Fruit fly (Drosophila melanogaster) whole organism, embryonic: ENCODE results near the gene pigs.

Experiments used
- Asciz ChIP-seq: fragments of 200-800 bp; sonication (Bioruptor generic); optimal IDR thresholded peaks from 2 replicates; lab custom pipeline; 2017; ENCODE audit warnings: missing biosample characterization, mild to moderate bottlenecking, missing genetic modification characterization, missing genetic modification reagents
- Atf3 ChIP-seq: fragments of 200-800 bp; sonication (Bioruptor generic); optimal IDR thresholded peaks from 3 replicates; lab custom pipeline; 2016; ENCODE audit warnings: missing biosample characterization, missing genetic modification characterization
- Awh ChIP-seq: fragments of 200-800 bp; sonication (Bioruptor generic); IDR thresholded peaks from 2 replicates; pipeline ENCODE4, ENCODE4 v1.3.6; 2022; ENCODE audit warnings: missing biosample characterization, missing genetic modification characterization
- C15 ChIP-seq: fragments of 200-800 bp; sonication (Bioruptor generic); IDR thresholded peaks from 3 replicates; pipeline ENCODE4 v1.3.6; 2022; ENCODE audit warnings: missing biosample characterization, missing genetic modification characterization
- CG10147 ChIP-seq: fragments of 200-800 bp; sonication (Bioruptor generic); optimal IDR thresholded peaks from 2 replicates; lab custom pipeline; 2019; ENCODE audit warnings: missing biosample characterization, mild to moderate bottlenecking, missing genetic modification characterization, moderate library complexity
- CG10209 ChIP-seq: fragments of 200-800 bp; sonication (Bioruptor generic); optimal IDR thresholded peaks from 3 replicates; lab custom pipeline; 2017; ENCODE audit warnings: missing biosample characterization, mild to moderate bottlenecking, missing genetic modification characterization, missing genetic modification reagents
- CG10431 ChIP-seq: fragments of 200-800 bp; sonication (Bioruptor generic); optimal IDR thresholded peaks from 3 replicates; lab custom pipeline; 2018; ENCODE audit warnings: missing biosample characterization, mild to moderate bottlenecking, missing genetic modification characterization
- CG11398 ChIP-seq: fragments of 200-800 bp; sonication (Bioruptor generic); optimal IDR thresholded peaks from 2 replicates; lab custom pipeline; 2016; ENCODE audit warnings: missing biosample characterization, missing genetic modification characterization
- CG11504 ChIP-seq: fragments of 200-800 bp; sonication (Bioruptor generic); optimal IDR thresholded peaks from 3 replicates; lab custom pipeline; 2019; ENCODE audit warnings: missing biosample characterization, mild to moderate bottlenecking, missing genetic modification characterization, moderate library complexity
- CG12104 ChIP-seq: fragments of 200-800 bp; sonication (Bioruptor generic); optimal IDR thresholded peaks from 3 replicates; lab custom pipeline; 2016; ENCODE audit warnings: missing biosample characterization, missing genetic modification characterization
- CG14441 ChIP-seq: fragments of 200-800 bp; sonication (Bioruptor generic); IDR thresholded peaks from 2 replicates; pipeline ENCODE4 v1.3.6; 2022; ENCODE audit warnings: missing biosample characterization, missing genetic modification characterization
- CG17829 ChIP-seq: fragments of 200-800 bp; optimal IDR thresholded peaks from 2 replicates; lab custom pipeline; 2019; ENCODE audit warnings: missing biosample characterization, mild to moderate bottlenecking, missing genetic modification characterization, moderate library complexity
- CG2875 ChIP-seq: fragments of 200-800 bp; sonication (Bioruptor generic); optimal IDR thresholded peaks from 2 replicates; lab custom pipeline; 2017; ENCODE audit warnings: missing biosample characterization, mild to moderate bottlenecking, missing genetic modification characterization, missing genetic modification reagents
- CG30020 ChIP-seq: fragments of 200-800 bp; optimal IDR thresholded peaks from 2 replicates; lab custom pipeline; 2019; ENCODE audit warnings: missing biosample characterization, mild to moderate bottlenecking, missing genetic modification characterization, moderate library complexity
- CG33213 ChIP-seq: fragments of 200-800 bp; sonication (Bioruptor generic); optimal IDR thresholded peaks from 3 replicates; lab custom pipeline; 2016; ENCODE audit warnings: missing biosample characterization, missing genetic modification characterization
- CG3407 ChIP-seq: fragments of 200-800 bp; sonication (Bioruptor generic); optimal IDR thresholded peaks from 2 replicates; lab custom pipeline; 2018; ENCODE audit warnings: missing biosample characterization, mild to moderate bottlenecking, missing genetic modification characterization
- CG3726 ChIP-seq: fragments of 200-800 bp; sonication (Bioruptor generic); IDR thresholded peaks from 3 replicates; pipeline ENCODE4, ENCODE4 v1.3.6; 2022; ENCODE audit warnings: missing biosample characterization, missing genetic modification characterization
- CG3847 ChIP-seq: fragments of 200-800 bp; sonication (Bioruptor generic); IDR thresholded peaks from 2 replicates; pipeline ENCODE4 v1.3.6; 2022; ENCODE audit warnings: missing biosample characterization, missing genetic modification characterization
- CG3995 ChIP-seq: fragments of 200-800 bp; sonication (Bioruptor generic); optimal IDR thresholded peaks from 3 replicates; lab custom pipeline; 2016; ENCODE audit warnings: missing biosample characterization, missing genetic modification characterization
- CG42726 ChIP-seq: fragments of 200-800 bp; sonication (Bioruptor generic); IDR thresholded peaks from 2 replicates; pipeline ENCODE4 v1.3.6; 2022; ENCODE audit warnings: missing biosample characterization, missing genetic modification characterization; ENCODE audit not compliant: partially characterized antibody
- CG4328 ChIP-seq: fragments of 200-800 bp; sonication (Bioruptor generic); optimal IDR thresholded peaks from 3 replicates; lab custom pipeline; 2017; ENCODE audit warnings: missing biosample characterization, missing genetic modification reagents, missing genetic modification characterization
- CG43689 ChIP-seq: fragments of 200-800 bp; sonication (Bioruptor generic); IDR thresholded peaks from 2 replicates; pipeline ENCODE4 v1.3.6; 2022; ENCODE audit warnings: missing biosample characterization, missing genetic modification characterization
- CG7839 ChIP-seq: fragments of 200-800 bp; sonication (Bioruptor generic); optimal IDR thresholded peaks from 3 replicates; lab custom pipeline; 2018; ENCODE audit warnings: missing biosample characterization, mild to moderate bottlenecking, missing genetic modification characterization, moderate library complexity
- CG8359 ChIP-seq: fragments of 200-800 bp; sonication (Bioruptor generic); optimal IDR thresholded peaks from 2 replicates; lab custom pipeline; 2017; ENCODE audit warnings: missing biosample characterization, mild to moderate bottlenecking, missing genetic modification characterization, borderline replicate concordance
- CG9437 ChIP-seq: fragments of 200-800 bp; sonication (Bioruptor generic); optimal IDR thresholded peaks from 2 replicates; lab custom pipeline; 2018; ENCODE audit warnings: missing biosample characterization, mild to moderate bottlenecking, missing genetic modification characterization
- CG9817 ChIP-seq: fragments of 200-800 bp; sonication (Bioruptor generic); optimal IDR thresholded peaks from 2 replicates; lab custom pipeline; 2018; ENCODE audit warnings: missing biosample characterization, mild to moderate bottlenecking, missing genetic modification characterization, moderate library complexity
- Deaf1 ChIP-seq: fragments of 200-800 bp; optimal IDR thresholded peaks from 3 replicates; lab custom pipeline; 2019; ENCODE audit warnings: missing biosample characterization, mild to moderate bottlenecking, missing genetic modification characterization, moderate library complexity
- Dref ChIP-seq: fragments of 200-800 bp; sonication (Bioruptor generic); IDR thresholded peaks from 2 replicates; pipeline ENCODE4 v1.3.6; 2022; ENCODE audit warnings: missing biosample characterization, missing genetic modification characterization
- Hmr ChIP-seq: fragments of 200-800 bp; sonication (Bioruptor generic); optimal IDR thresholded peaks from 3 replicates; lab custom pipeline; 2017; ENCODE audit warnings: mild to moderate bottlenecking, missing biosample characterization, missing genetic modification reagents, missing genetic modification characterization
- Hr3 ChIP-seq: fragments of 200-800 bp; sonication (Bioruptor generic); optimal IDR thresholded peaks from 3 replicates; lab custom pipeline; 2016; ENCODE audit warnings: missing biosample characterization, missing genetic modification characterization
- Hr51 ChIP-seq, 2 experiments: fragments of 200-800 bp; sonication (Bioruptor generic); optimal IDR thresholded peaks; 2 replicates in 1 of 2; 3 replicates in 1 of 2; lab custom pipeline; 2016 to 2018; ENCODE audit warnings: missing biosample characterization in 2 of 2, missing genetic modification characterization in 2 of 2, mild to moderate bottlenecking in 1 of 2, moderate library complexity in 1 of 2
- Med ChIP-seq: fragments of 200-800 bp; sonication (Bioruptor generic); peaks from one replicate; lab custom pipeline; 2016; ENCODE audit warnings: missing biosample characterization, missing genetic modification characterization, mild to moderate bottlenecking, inconsistent platforms, moderate library complexity
- Nf-YA ChIP-seq: fragments of 200-800 bp; sonication (Bioruptor generic); IDR thresholded peaks from 2 replicates; pipeline ENCODE4 v1.3.6; 2022; ENCODE audit warnings: missing biosample characterization, missing genetic modification characterization
- NfI ChIP-seq: fragments of 200-800 bp; sonication (Bioruptor generic); optimal IDR thresholded peaks from 3 replicates; lab custom pipeline; 2018; ENCODE audit warnings: missing biosample characterization, mild to moderate bottlenecking, missing genetic modification characterization, moderate library complexity
- Pdp1 ChIP-seq, 2 experiments: fragments of 200-800 bp; sonication (Bioruptor generic); optimal IDR thresholded peaks; 3 replicates each; lab custom pipeline; 2016; ENCODE audit warnings: missing biosample characterization in 2 of 2, missing genetic modification characterization in 2 of 2, mild to moderate bottlenecking in 1 of 2, moderate library complexity in 1 of 2
- Rx ChIP-seq: fragments of 200-800 bp; sonication (Bioruptor generic); IDR thresholded peaks from 2 replicates; pipeline ENCODE4 v1.3.6; 2022; ENCODE audit warnings: missing biosample characterization, missing genetic modification characterization
- Scr ChIP-seq: fragments of 200-800 bp; sonication (Bioruptor generic); IDR thresholded peaks from 2 replicates; pipeline ENCODE4 v1.3.6; 2022; ENCODE audit warnings: missing biosample characterization, missing genetic modification characterization; ENCODE audit not compliant: partially characterized antibody
- abd-A ChIP-seq: fragments of 200-800 bp; sonication (Bioruptor generic); optimal IDR thresholded peaks from 3 replicates; lab custom pipeline; 2019; ENCODE audit warnings: missing biosample characterization, mild to moderate bottlenecking, missing genetic modification characterization, moderate library complexity
- ara ChIP-seq: fragments of 200-800 bp; sonication (Bioruptor generic); IDR thresholded peaks from 2 replicates; pipeline ENCODE4 v1.3.6; 2022; ENCODE audit warnings: missing biosample characterization, missing genetic modification characterization
- ase ChIP-seq: fragments of 200-800 bp; sonication (Bioruptor generic); IDR thresholded peaks from 3 replicates; pipeline ENCODE4 v1.3.6; 2022; ENCODE audit warnings: missing biosample characterization, missing genetic modification characterization
- bcd ChIP-seq: fragments of 200-800 bp; sonication (Bioruptor generic); optimal IDR thresholded peaks from 2 replicates; lab custom pipeline; 2017; ENCODE audit warnings: missing biosample characterization, mild to moderate bottlenecking, missing genetic modification characterization
- cad ChIP-seq: fragments of >200 bp; optimal IDR thresholded peaks from 2 replicates; lab custom pipeline; 2017; ENCODE audit warnings: missing biosample characterization, missing genetic modification characterization
- kay ChIP-seq: fragments of 200-800 bp; sonication (Bioruptor generic); optimal IDR thresholded peaks from 2 replicates; lab custom pipeline; 2016; ENCODE audit warnings: missing biosample characterization, missing genetic modification characterization
- lilli ChIP-seq: fragments of 200-800 bp; sonication (Bioruptor generic); optimal IDR thresholded peaks from 3 replicates; lab custom pipeline; 2016; ENCODE audit warnings: missing biosample characterization, missing genetic modification characterization
- psq ChIP-seq: fragments of 200-800 bp; sonication (Bioruptor generic); optimal IDR thresholded peaks from 2 replicates; lab custom pipeline; 2017; ENCODE audit warnings: missing biosample characterization, missing genetic modification characterization
- pum ChIP-seq: fragments of 200-800 bp; sonication (Bioruptor generic); optimal IDR thresholded peaks from 2 replicates; lab custom pipeline; 2016; ENCODE audit warnings: missing biosample characterization, missing genetic modification characterization
- repo ChIP-seq: fragments of 200-800 bp; sonication (Bioruptor generic); optimal IDR thresholded peaks from 2 replicates; lab custom pipeline; 2016; ENCODE audit warnings: missing biosample characterization, missing genetic modification characterization
- sd ChIP-seq: fragments of 200-800 bp; sonication (Bioruptor generic); optimal IDR thresholded peaks from 3 replicates; lab custom pipeline; 2018; ENCODE audit warnings: missing biosample characterization, mild to moderate bottlenecking, missing genetic modification characterization, moderate library complexity
- sima ChIP-seq: fragments of 200-800 bp; sonication (Bioruptor generic); optimal IDR thresholded peaks from 2 replicates; lab custom pipeline; 2016; ENCODE audit warnings: missing biosample characterization, missing genetic modification characterization
- unc-4 ChIP-seq: fragments of 200-800 bp; sonication (Bioruptor generic); IDR thresholded peaks from 2 replicates; pipeline ENCODE4 v1.3.6; 2022; ENCODE audit warnings: missing biosample characterization, missing genetic modification characterization; ENCODE audit not compliant: partially characterized antibody

Gene pigs

DNA sequence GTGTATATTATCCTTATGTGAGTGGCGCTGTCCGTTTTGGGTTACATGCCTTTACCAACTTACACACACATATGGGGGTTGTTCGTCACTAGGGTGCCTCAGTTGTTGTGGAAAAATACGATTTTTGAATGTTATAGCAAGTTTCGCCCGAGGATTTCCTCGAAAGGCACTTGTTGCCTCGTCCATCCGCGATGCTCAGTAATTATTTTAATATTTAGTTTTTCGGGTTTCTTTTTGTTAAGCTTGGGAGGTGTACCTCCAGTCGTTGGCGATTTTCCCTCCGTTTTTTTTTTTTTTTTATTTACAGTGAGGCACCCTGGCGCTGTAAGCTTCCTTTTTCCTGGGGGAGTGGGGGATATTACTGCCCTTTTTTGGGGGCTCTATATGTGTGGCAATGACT lies 96.6 kb downstream of the pigs start (continued):
- TF ChIP-seq kay (peak; percentile 29), repo (no peak), cad (GFP tag; lab: Kevin White, UChicago) (no peak), bcd (GFP tag; lab: Kevin White, UChicago) (peak; percentile 65), NfI (peak; percentile 72), lilli (GFP tag; lab: Kevin White, UChicago) (peak; percentile 78), CG8359 (GFP tag; lab: Kevin White, UChicago) (no peak), ase (GFP tag; lab: Robert Waterston, UW) (peak; percentile 50; the same call in 1 of the 3 replicates), sima (GFP tag; lab: Kevin White, UChicago) (no peak), CG30020 (tag; lab: Kevin White, UChicago) (no peak), Dref (GFP tag; lab: Robert Waterston, UW) (no peak), CG3726 (GFP tag; lab: Robert Waterston, UW) (peak; percentile 46; the same call in 1 of the 3 replicates), C15 (no peak), CG4328 (GFP tag; lab: Kevin White, UChicago) (peak; percentile 72), pum (GFP tag; lab: Kevin White, UChicago) (peak; percentile 19), Med (GFP tag; lab: Kevin White, UChicago) (peak; percentile 86), CG9817 (tag; lab: Kevin White, UChicago) (peak; percentile 51), Scr (GFP tag; lab: Robert Waterston, UW) (no peak), psq (GFP tag; lab: Kevin White, UChicago) (peak; percentile 4), CG12104 (GFP tag; lab: Kevin White, UChicago) (peak; percentile 44), Hr3 (GFP tag; lab: Kevin White, UChicago) (peak; percentile 24), CG43689 (GFP tag; lab: Robert Waterston, UW) (0 out of 2 replicates have a peak, but pooled peaks have one; percentile 21), unc-4 (GFP tag; lab: Robert Waterston, UW) (no peak), Hmr (GFP tag; lab: Kevin White, UChicago) (peak; percentile 87), CG10147 (GFP tag; lab: Kevin White, UChicago) (peak; percentile 79), CG42726 (GFP tag; lab: Robert Waterston, UW) (no peak), sd (peak; percentile 17), CG3995 (GFP tag; lab: Kevin White, UChicago) (no peak), CG11398 (GFP tag; lab: Kevin White, UChicago) (peak; percentile 39), Rx (GFP tag; lab: Robert Waterston, UW) (peak; percentile 64), CG3847 (GFP tag; lab: Robert Waterston, UW) (peak; percentile 59; the same call in 1 of the 2 replicates), Deaf1 (tag; lab: Kevin White, UChicago) (peak; percentile 27), CG10209 (GFP tag; lab: Kevin White, UChicago) (peak; percentile 53), Awh (GFP tag; lab: Robert Waterston, UW) (0 out of 2 replicates have a peak, but pooled peaks have one; percentile 42), Pdp1 (GFP tag; optimal IDR thresholded peaks at IDR 0.05; lab: Kevin White, UChicago) (peak; percentile 36 to 56), Atf3 (peak; percentile 9), CG33213 (no peak), abd-A (tag; lab: Kevin White, UChicago) (peak; percentile 61), CG3407 (GFP tag; lab: Kevin White, UChicago) (peak; percentile 16), CG7839 (tag; lab: Kevin White, UChicago) (peak; percentile 71), Hr51 (GFP tag; optimal IDR thresholded peaks at IDR 0.05; lab: Kevin White, UChicago) (peak; percentile 32 to 71), Asciz (peak; percentile 46), ara (GFP tag; lab: Robert Waterston, UW) (peak; percentile 65; the same call in 1 of the 2 replicates), CG9437 (GFP tag; lab: Kevin White, UChicago) (peak; percentile 46), CG10431 (GFP tag; lab: Kevin White, UChicago) (peak; percentile 48), CG17829 (tag; lab: Kevin White, UChicago) (peak; percentile 53), Nf-YA (GFP tag; lab: Robert Waterston, UW) (no peak), CG11504 (peak; percentile 74), CG14441 (GFP tag; lab: Robert Waterston, UW) (peak; percentile 85), CG2875 (peak; percentile 31)
